Worm (Caenorhabditis elegans) whole organism, L4 larva: ENCODE results near the gene ttx-3.

Experiments used
- F44E2.7 ChIP-seq: fragments of 200-800 bp; sonication (Bioruptor generic); IDR thresholded peaks from 2 replicates; pipeline ENCODE4 v2.1.2; 2022; ENCODE audit warnings: missing genetic modification characterization, missing compliant biosample characterization
- F49E8.2 ChIP-seq: sonication (generic microtip); optimal IDR thresholded peaks from 2 replicates; lab custom pipeline; 2016; ENCODE audit warnings: missing compliant biosample characterization, mild to moderate bottlenecking, missing genetic modification characterization, borderline replicate concordance
- T26A8.4 ChIP-seq: fragments of 200-800 bp; sonication (Bioruptor generic); IDR thresholded peaks from 2 replicates; pipeline ENCODE4 v1.3.6; 2022; ENCODE audit warnings: missing genetic modification characterization, missing compliant biosample characterization
- arid-1 ChIP-seq: fragments of 200-800 bp; sonication (Bioruptor generic); conservative IDR thresholded peaks from 2 replicates; pipeline ENCODE4 v1.3.6; 2022; ENCODE audit warnings: missing genetic modification reagents, missing genetic modification characterization, missing compliant biosample characterization
- ceh-28 ChIP-seq: fragments of 150-350 bp; optimal IDR thresholded peaks from 2 replicates; lab custom pipeline; 2014; ENCODE audit warnings: missing biosample characterization, missing genetic modification reagents, missing genetic modification characterization
- cey-2 ChIP-seq: sonication (generic microtip); optimal IDR thresholded peaks from 3 replicates; lab custom pipeline; 2017; ENCODE audit warnings: missing genetic modification characterization, mild to moderate bottlenecking, missing compliant biosample characterization, antibody characterized with exemption, borderline replicate concordance; ENCODE audit not compliant: insufficient read depth
- ctbp-1 ChIP-seq: fragments of 200-800 bp; sonication (Bioruptor generic); IDR thresholded peaks from 2 replicates; pipeline ENCODE4 v1.3.6; 2022; ENCODE audit warnings: missing genetic modification reagents, missing genetic modification characterization, missing compliant biosample characterization
- daf-12 ChIP-seq: fragments of 150-350 bp; optimal IDR thresholded peaks from 2 replicates; lab custom pipeline; 2014; ENCODE audit warnings: missing biosample characterization, missing genetic modification reagents, missing genetic modification characterization
- dmd-6 ChIP-seq: fragments of 200-800 bp; sonication (Bioruptor generic); IDR thresholded peaks from 2 replicates; pipeline ENCODE4 v1.3.6; 2022; ENCODE audit warnings: missing genetic modification reagents, missing genetic modification characterization, missing compliant biosample characterization
- dmd-8 ChIP-seq: fragments of 200-800 bp; sonication (Bioruptor generic); IDR thresholded peaks from 2 replicates; pipeline ENCODE4 v1.3.6; 2022; ENCODE audit warnings: missing genetic modification characterization, missing compliant biosample characterization
- egl-27 ChIP-seq: sonication (generic microtip); optimal IDR thresholded peaks from 3 replicates; lab custom pipeline; 2017; ENCODE audit warnings: missing biosample characterization, missing genetic modification reagents, missing genetic modification characterization
- egl-43 ChIP-seq: fragments of 200-800 bp; sonication (Bioruptor generic); IDR thresholded peaks from 2 replicates; pipeline ENCODE4 v1.3.6; 2022; ENCODE audit warnings: missing genetic modification reagents, missing genetic modification characterization, missing compliant biosample characterization
- fkh-10 ChIP-seq: fragments of 150-350 bp; optimal IDR thresholded peaks from 2 replicates; lab custom pipeline; 2014; ENCODE audit warnings: missing biosample characterization, missing genetic modification reagents, missing genetic modification characterization
- gei-8 ChIP-seq: fragments of 200-800 bp; sonication (Bioruptor generic); optimal IDR thresholded peaks from 2 replicates; lab custom pipeline; 2018; ENCODE audit warnings: mild to moderate bottlenecking, missing genetic modification characterization, missing compliant biosample characterization
- hif-1 ChIP-seq, 2 experiments: sonication (generic microtip); optimal IDR thresholded peaks; 2 replicates each; lab custom pipeline; 2016 to 2017; ENCODE audit warnings: missing compliant biosample characterization in 2 of 2, missing genetic modification characterization in 2 of 2, missing genetic modification reagents in 2 of 2, missing genotype in 2 of 2, mild to moderate bottlenecking in 1 of 2
- hlh-11 ChIP-seq: fragments of 200-800 bp; sonication (Bioruptor generic); optimal IDR thresholded peaks from 2 replicates; lab custom pipeline; 2018; ENCODE audit warnings: mild to moderate bottlenecking, missing genetic modification characterization, missing compliant biosample characterization
- hlh-30 ChIP-seq: sonication (generic microtip); optimal IDR thresholded peaks from 2 replicates; lab custom pipeline; 2017; ENCODE audit warnings: antibody characterized with exemption, mild to moderate bottlenecking, missing genetic modification characterization, missing compliant biosample characterization; ENCODE audit not compliant: insufficient read depth
- jun-1 ChIP-seq: fragments of 150-350 bp; optimal IDR thresholded peaks from 2 replicates; lab custom pipeline; 2014; ENCODE audit warnings: missing biosample characterization, missing genetic modification reagents, missing genetic modification characterization
- lim-7 ChIP-seq: fragments of 200-800 bp; sonication (Bioruptor generic); IDR thresholded peaks from 2 replicates; pipeline ENCODE4 v1.3.6; 2022; ENCODE audit warnings: missing genetic modification characterization, missing compliant biosample characterization
- lin-13 ChIP-seq: fragments of 150-350 bp; optimal IDR thresholded peaks from 2 replicates; lab custom pipeline; 2014; ENCODE audit warnings: missing biosample characterization, missing genetic modification reagents, missing genetic modification characterization
- lin-15B ChIP-seq: fragments of 150-350 bp; sonication (generic microtip); optimal IDR thresholded peaks from 3 replicates; lab custom pipeline; 2014; ENCODE audit warnings: missing biosample characterization, missing genetic modification characterization
- lin-38 ChIP-seq: fragments of 200-800 bp; sonication (Bioruptor generic); IDR thresholded peaks from 2 replicates; pipeline ENCODE4 v1.3.6; 2022; ENCODE audit warnings: missing genetic modification reagents, missing genetic modification characterization, missing compliant biosample characterization
- lin-39 ChIP-seq: fragments of 150-350 bp; optimal IDR thresholded peaks from 2 replicates; lab custom pipeline; 2014; ENCODE audit warnings: missing biosample characterization, missing genetic modification reagents, missing genetic modification characterization
- madf-5 ChIP-seq, 2 experiments: fragments of 200-800 bp; sonication (Bioruptor generic); IDR thresholded peaks; 2 replicates each; pipeline ENCODE4 v1.3.6; 2022; ENCODE audit warnings: missing compliant biosample characterization in 2 of 2, missing genetic modification characterization in 2 of 2
- madf-9 ChIP-seq: fragments of 200-800 bp; sonication (Bioruptor generic); conservative IDR thresholded peaks from 2 replicates; pipeline ENCODE4 v1.3.6; 2022; ENCODE audit warnings: missing genetic modification reagents, missing genetic modification characterization, missing compliant biosample characterization
- mdl-1 ChIP-seq, 2 experiments: fragments of 150-350 bp in 1 of 2; sonication (generic microtip) in 1 of 2; optimal IDR thresholded peaks; 2 replicates each; lab custom pipeline; 2014 to 2017; ENCODE audit warnings: missing biosample characterization in 2 of 2, missing genetic modification characterization in 2 of 2
- mep-1 ChIP-seq: fragments of 150-350 bp; sonication (generic microtip); optimal IDR thresholded peaks from 3 replicates; lab custom pipeline; 2014; ENCODE audit warnings: missing biosample characterization, missing genetic modification characterization
- mes-2 ChIP-seq: sonication (generic microtip); optimal IDR thresholded peaks from 2 replicates; lab custom pipeline; 2016; ENCODE audit warnings: missing genotype, mild to moderate bottlenecking, missing genetic modification characterization, missing compliant biosample characterization; ENCODE audit not compliant: poor library complexity, severe bottlenecking
- mxl-2 ChIP-seq: fragments of 200-800 bp; sonication (Bioruptor generic); conservative IDR thresholded peaks from 2 replicates; pipeline ENCODE4 v1.3.6; 2022; ENCODE audit warnings: missing genetic modification reagents, missing genetic modification characterization, missing compliant biosample characterization
- mxl-3 ChIP-seq: fragments of 200-800 bp; sonication (Bioruptor generic); optimal IDR thresholded peaks from 2 replicates; lab custom pipeline; 2018; ENCODE audit warnings: mild to moderate bottlenecking, missing genetic modification characterization, missing compliant biosample characterization
- nhr-10 ChIP-seq: fragments of 150-350 bp; optimal IDR thresholded peaks from 2 replicates; lab custom pipeline; 2014; ENCODE audit warnings: missing biosample characterization, missing genetic modification characterization
- nhr-102 ChIP-seq: sonication (generic microtip); optimal IDR thresholded peaks from 2 replicates; lab custom pipeline; 2016; ENCODE audit warnings: mild to moderate bottlenecking, missing genetic modification characterization, moderate library complexity, missing compliant biosample characterization
- nhr-11 ChIP-seq: fragments of 150-350 bp; optimal IDR thresholded peaks from 2 replicates; lab custom pipeline; 2014; ENCODE audit warnings: missing biosample characterization, missing genetic modification characterization
- nhr-111 ChIP-seq: fragments of 200-800 bp; sonication (Bioruptor generic); optimal IDR thresholded peaks from 2 replicates; lab custom pipeline; 2018; ENCODE audit warnings: mild to moderate bottlenecking, missing genetic modification characterization, missing compliant biosample characterization
- nhr-237 ChIP-seq: sonication (generic microtip); optimal IDR thresholded peaks from 2 replicates; lab custom pipeline; 2017; ENCODE audit warnings: missing biosample characterization, missing genetic modification characterization
- nhr-41 ChIP-seq: fragments of 200-800 bp; sonication (Bioruptor generic); IDR thresholded peaks from 2 replicates; pipeline ENCODE4 v1.3.6; 2022; ENCODE audit warnings: missing genetic modification reagents, missing genetic modification characterization, missing compliant biosample characterization
- nhr-42 ChIP-seq: fragments of 200-800 bp; sonication (Bioruptor generic); IDR thresholded peaks from 2 replicates; pipeline ENCODE4 v1.3.6; 2022; ENCODE audit warnings: missing genetic modification characterization, missing compliant biosample characterization
- nhr-48 ChIP-seq: sonication (generic microtip); optimal IDR thresholded peaks from 2 replicates; lab custom pipeline; 2016; ENCODE audit warnings: mild to moderate bottlenecking, missing genetic modification characterization, missing compliant biosample characterization
- nhr-6 ChIP-seq: fragments of 150-350 bp; optimal IDR thresholded peaks from 2 replicates; lab custom pipeline; 2014; ENCODE audit warnings: missing biosample characterization, missing genetic modification characterization
- rbr-2 ChIP-seq: sonication (generic microtip); optimal IDR thresholded peaks from 2 replicates; lab custom pipeline; 2016; ENCODE audit warnings: missing genotype, missing genetic modification characterization, missing compliant biosample characterization
- saeg-2 ChIP-seq: fragments of 200-800 bp; sonication (Bioruptor generic); IDR thresholded peaks from 2 replicates; pipeline ENCODE4 v1.3.6; 2022; ENCODE audit warnings: missing genetic modification reagents, missing genetic modification characterization, missing compliant biosample characterization
- sdz-12 ChIP-seq: fragments of 200-800 bp; sonication (Bioruptor generic); optimal IDR thresholded peaks from 2 replicates; lab custom pipeline; 2018; ENCODE audit warnings: mild to moderate bottlenecking, missing genetic modification characterization, missing compliant biosample characterization
- set-16 ChIP-seq: fragments of 200-800 bp; sonication (Bioruptor generic); IDR thresholded peaks from 2 replicates; pipeline ENCODE4 v1.3.6; 2022; ENCODE audit warnings: missing genetic modification reagents, missing genetic modification characterization, missing compliant biosample characterization
- spr-1 ChIP-seq: sonication (generic microtip); optimal IDR thresholded peaks from 2 replicates; lab custom pipeline; 2016; ENCODE audit warnings: mild to moderate bottlenecking, missing genetic modification characterization, missing compliant biosample characterization
- tra-1 ChIP-seq: fragments of 200-800 bp; sonication (Bioruptor generic); IDR thresholded peaks from 2 replicates; pipeline ENCODE4 v1.3.6; 2022; ENCODE audit warnings: missing genetic modification reagents, missing genetic modification characterization, missing compliant biosample characterization
- unc-130 ChIP-seq: sonication (generic microtip); optimal IDR thresholded peaks from 2 replicates; lab custom pipeline; 2016; ENCODE audit warnings: missing genetic modification reagents, missing genetic modification characterization, missing compliant biosample characterization
- unc-39 ChIP-seq: sonication (generic microtip); optimal IDR thresholded peaks from 2 replicates; lab custom pipeline; 2017; ENCODE audit warnings: missing biosample characterization, missing genetic modification characterization
- zfp-2 ChIP-seq: sonication (generic microtip); optimal IDR thresholded peaks from 2 replicates; lab custom pipeline; 2016; ENCODE audit warnings: mild to moderate bottlenecking, missing genetic modification characterization, missing compliant biosample characterization
- zfp-3 ChIP-seq: fragments of 200-800 bp; sonication (Bioruptor generic); conservative IDR thresholded peaks from 2 replicates; pipeline ENCODE4 v1.3.6; 2022; ENCODE audit warnings: missing genetic modification reagents, missing genetic modification characterization, missing compliant biosample characterization
- zip-2 ChIP-seq: fragments of 150-350 bp; optimal IDR thresholded peaks from 2 replicates; lab custom pipeline; 2014; ENCODE audit warnings: missing biosample characterization, missing genetic modification characterization
- ztf-11 ChIP-seq: fragments of 150-350 bp; optimal IDR thresholded peaks from 2 replicates; lab custom pipeline; 2014; ENCODE audit warnings: missing biosample characterization, missing genetic modification characterization
- ztf-7 ChIP-seq: fragments of 150-350 bp; optimal IDR thresholded peaks from 2 replicates; lab custom pipeline; 2014; ENCODE audit warnings: missing biosample characterization, missing genetic modification characterization

ttx-3 gene

DNA sequence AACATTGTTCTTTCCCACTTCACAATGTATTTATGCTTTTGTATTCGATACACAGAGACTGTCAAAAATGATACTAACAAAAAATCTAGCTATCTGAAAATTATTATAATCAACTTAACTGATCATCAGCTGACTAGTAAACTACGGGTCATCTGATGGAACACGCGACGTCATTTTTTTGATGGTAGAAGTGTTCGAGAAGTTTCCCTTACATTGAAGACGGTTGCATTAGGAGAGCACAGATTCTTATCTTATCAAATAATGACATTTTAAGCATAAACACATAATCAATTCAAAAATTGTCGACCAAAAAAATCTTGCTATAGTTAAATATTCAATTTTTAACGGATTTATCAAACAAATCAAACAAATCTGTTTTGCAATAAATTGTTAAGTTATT lies 23.6 kb upstream of the ttx-3 start (continued):
- TF ChIP-seq ztf-7 (tag; lab: Kevin White, UChicago) (no peak), nhr-102 (tag; lab: Kevin White, UChicago) (peak; percentile 69), dmd-6 (peak; percentile 65), saeg-2 (no peak), lin-13 (no peak), nhr-237 (no peak), arid-1 (no peak), dmd-8 (GFP tag; lab: Robert Waterston, UW) (no peak), daf-12 (tag; lab: Kevin White, UChicago) (no peak), F44E2.7 (no peak), madf-5 (GFP tag; IDR thresholded peaks at IDR 0.05; lab: Robert Waterston, UW) (no peak), rbr-2 (tag; lab: Kevin White, UChicago) (no peak), sdz-12 (GFP tag; lab: Kevin White, UChicago) (no peak), ctbp-1 (GFP tag; lab: Robert Waterston, UW) (no peak), nhr-10 (tag; lab: Kevin White, UChicago) (no peak), nhr-6 (no peak), mdl-1 (tag; optimal IDR thresholded peaks at IDR 0.05; lab: Kevin White, UChicago) (no peak), unc-39 (tag; lab: Kevin White, UChicago) (no peak), set-16 (GFP tag; lab: Robert Waterston, UW) (no peak), tra-1 (GFP tag; lab: Robert Waterston, UW) (no peak), gei-8 (GFP tag; lab: Kevin White, UChicago) (no peak), unc-130 (no peak), lin-38 (GFP tag; lab: Robert Waterston, UW) (no peak), mxl-3 (no peak), mxl-2 (GFP tag; lab: Robert Waterston, UW) (no peak), mep-1 (tag; lab: Kevin White, UChicago) (peak; percentile 4), mes-2 (peak; percentile 27), egl-27 (no peak), lin-39 (tag; lab: Kevin White, UChicago) (no peak), nhr-11 (tag; lab: Kevin White, UChicago) (no peak), spr-1 (no peak), nhr-42 (GFP tag; lab: Robert Waterston, UW) (no peak), nhr-48 (peak; percentile 76), lim-7 (GFP tag; lab: Robert Waterston, UW) (no peak), ztf-11 (tag; lab: Kevin White, UChicago) (no peak), egl-43 (GFP tag; lab: Robert Waterston, UW) (no peak), cey-2 (tag; lab: Kevin White, UChicago) (no peak), hif-1 (tag; optimal IDR thresholded peaks at IDR 0.05; lab: Kevin White, UChicago) (peak in 1 of 2 experiments; percentile 33), ceh-28 (no peak), zfp-2 (tag; lab: Kevin White, UChicago) (no peak), F49E8.2 (tag; lab: Kevin White, UChicago) (no peak), hlh-11 (tag; lab: Kevin White, UChicago) (peak; percentile 86), T26A8.4 (0 out of 2 replicates have a peak, but pooled peaks have one; percentile 29), zip-2 (tag; lab: Kevin White, UChicago) (no peak), jun-1 (tag; lab: Kevin White, UChicago) (no peak), madf-9 (GFP tag; lab: Robert Waterston, UW) (no peak), hlh-30 (tag; lab: Kevin White, UChicago) (peak; percentile 79), nhr-111 (no peak), lin-15B (peak; percentile 9), zfp-3 (no peak), nhr-41 (GFP tag; lab: Robert Waterston, UW) (no peak), fkh-10 (GFP tag; lab: Kevin White, UChicago) (no peak)
